Worm (Caenorhabditis elegans) whole organism, L3 larva: Measurements from ENCODE around the gene Y110A2AL.1.

Experiments
- ZK546.5 ChIP-seq: sonication (generic microtip); optimal IDR thresholded peaks from 2 replicates; lab custom pipeline; 2017; ENCODE audit warnings: missing biosample characterization, missing genetic modification characterization
- aly-2 ChIP-seq: fragments of 150-350 bp; optimal IDR thresholded peaks from 2 replicates; lab custom pipeline; 2014; ENCODE audit warnings: missing biosample characterization, missing genetic modification characterization
- ama-1 ChIP-seq: fragments of 150-350 bp; optimal IDR thresholded peaks from 2 replicates; lab custom pipeline; 2018
- ceh-16 ChIP-seq: sonication (generic microtip); optimal IDR thresholded peaks from 2 replicates; lab custom pipeline; 2017; ENCODE audit warnings: missing biosample characterization, missing genetic modification characterization
- ceh-82 ChIP-seq: fragments of 150-350 bp; optimal IDR thresholded peaks from 2 replicates; lab custom pipeline; 2014; ENCODE audit warnings: missing biosample characterization, missing genetic modification characterization
- ceh-9 ChIP-seq: sonication (generic microtip); optimal IDR thresholded peaks from 2 replicates; lab custom pipeline; 2018; ENCODE audit warnings: missing biosample characterization, missing genetic modification characterization
- daf-12 ChIP-seq: fragments of 150-350 bp; optimal IDR thresholded peaks from 2 replicates; lab custom pipeline; 2014; ENCODE audit warnings: missing biosample characterization, missing genetic modification reagents, missing genetic modification characterization
- egl-27 ChIP-seq: sonication (generic microtip); optimal IDR thresholded peaks from 4 replicates; lab custom pipeline; 2017; ENCODE audit warnings: missing biosample characterization, missing genetic modification reagents, missing genetic modification characterization
- egl-5 ChIP-seq: fragments of 150-350 bp; optimal IDR thresholded peaks from 2 replicates; lab custom pipeline; 2017; ENCODE audit warnings: missing biosample characterization, missing genetic modification reagents, missing genetic modification characterization, inconsistent platforms
- elt-1 ChIP-seq: fragments of 150-350 bp; optimal IDR thresholded peaks from 2 replicates; lab custom pipeline; 2014; ENCODE audit warnings: missing biosample characterization, missing genetic modification characterization
- elt-2 ChIP-seq: sonication (generic microtip); optimal IDR thresholded peaks from 2 replicates; lab custom pipeline; 2016; ENCODE audit warnings: missing genetic modification reagents, mild to moderate bottlenecking, missing genetic modification characterization, missing compliant biosample characterization
- elt-3 ChIP-seq, 3 experiments: fragments of 150-350 bp in 1 of 3; sonication (generic microtip) in 2 of 3; optimal IDR thresholded peaks; 2 replicates in 2 of 3; 4 replicates in 1 of 3; lab custom pipeline; 2014 to 2017; ENCODE audit warnings: missing biosample characterization in 3 of 3, missing genetic modification characterization in 3 of 3
- eor-1 ChIP-seq, 2 experiments: fragments of 150-350 bp; optimal IDR thresholded peaks; 2 replicates each; lab custom pipeline; 2014 to 2018; ENCODE audit warnings: missing biosample characterization in 2 of 2, missing genetic modification characterization in 2 of 2
- fkh-10 ChIP-seq: sonication (generic microtip); optimal IDR thresholded peaks from 2 replicates; lab custom pipeline; 2017; ENCODE audit warnings: missing biosample characterization, missing genetic modification reagents, missing genetic modification characterization
- fos-1 ChIP-seq: fragments of 150-350 bp; optimal IDR thresholded peaks from 2 replicates; lab custom pipeline; 2014; ENCODE audit warnings: missing biosample characterization, missing genetic modification characterization
- hmg-11 ChIP-seq: sonication (generic microtip); optimal IDR thresholded peaks from 2 replicates; lab custom pipeline; 2016; ENCODE audit warnings: missing genetic modification characterization, missing compliant biosample characterization
- lin-15B ChIP-seq: fragments of 150-350 bp; optimal IDR thresholded peaks from 2 replicates; lab custom pipeline; 2014; ENCODE audit warnings: missing biosample characterization, missing genetic modification characterization
- lin-39 ChIP-seq: fragments of 150-350 bp; optimal IDR thresholded peaks from 2 replicates; lab custom pipeline; 2018; ENCODE audit warnings: missing biosample characterization, missing genetic modification reagents, missing genetic modification characterization
- lsy-12 ChIP-seq: sonication (generic microtip); optimal IDR thresholded peaks from 2 replicates; lab custom pipeline; 2016; ENCODE audit warnings: mild to moderate bottlenecking, missing genetic modification characterization, missing compliant biosample characterization
- mdl-1 ChIP-seq: fragments of 150-350 bp; optimal IDR thresholded peaks from 2 replicates; lab custom pipeline; 2014; ENCODE audit warnings: missing biosample characterization, missing genetic modification characterization
- nfya-1 ChIP-seq: sonication (generic microtip); optimal IDR thresholded peaks from 2 replicates; lab custom pipeline; 2017; ENCODE audit warnings: missing genetic modification characterization, mild to moderate bottlenecking, missing compliant biosample characterization, antibody characterized with exemption, moderate library complexity; ENCODE audit not compliant: insufficient read depth
- nhr-11 ChIP-seq: fragments of 150-350 bp; optimal IDR thresholded peaks from 2 replicates; lab custom pipeline; 2014; ENCODE audit warnings: missing biosample characterization, missing genetic modification characterization
- nhr-12 ChIP-seq: fragments of 150-350 bp; optimal IDR thresholded peaks from 2 replicates; lab custom pipeline; 2014; ENCODE audit warnings: missing biosample characterization, missing genetic modification characterization
- nhr-23 ChIP-seq: fragments of 150-350 bp; optimal IDR thresholded peaks from 2 replicates; lab custom pipeline; 2014; ENCODE audit warnings: missing biosample characterization, missing genetic modification reagents, missing genetic modification characterization
- nhr-25 ChIP-seq: sonication (generic microtip); optimal IDR thresholded peaks from 2 replicates; lab custom pipeline; 2017; ENCODE audit warnings: missing biosample characterization, missing genetic modification characterization
- nhr-67 ChIP-seq: fragments of 150-350 bp; optimal IDR thresholded peaks from 2 replicates; lab custom pipeline; 2014; ENCODE audit warnings: missing biosample characterization, missing genetic modification characterization
- nhr-76 ChIP-seq: fragments of 150-350 bp; sonication (generic microtip); optimal IDR thresholded peaks from 5 replicates; lab custom pipeline; 2014; ENCODE audit warnings: missing biosample characterization, missing genetic modification characterization
- sea-2 ChIP-seq: fragments of 150-350 bp; sonication (generic microtip); optimal IDR thresholded peaks from 4 replicates; lab custom pipeline; 2014; ENCODE audit warnings: missing biosample characterization, missing genetic modification reagents, missing genetic modification characterization
- skn-1 ChIP-seq: fragments of 150-350 bp; optimal IDR thresholded peaks from 2 replicates; lab custom pipeline; 2014; ENCODE audit warnings: missing biosample characterization, missing genetic modification characterization
- tbx-2 ChIP-seq: sonication (generic microtip); optimal IDR thresholded peaks from 2 replicates; lab custom pipeline; 2016; ENCODE audit warnings: mild to moderate bottlenecking, missing genetic modification characterization, missing compliant biosample characterization
- unc-39 ChIP-seq: sonication (generic microtip); optimal IDR thresholded peaks from 4 replicates; lab custom pipeline; 2017; ENCODE audit warnings: missing biosample characterization, missing genetic modification characterization
- ztf-11 ChIP-seq: fragments of 150-350 bp; optimal IDR thresholded peaks from 2 replicates; lab custom pipeline; 2014; ENCODE audit warnings: missing biosample characterization, missing genetic modification characterization

Gene Y110A2AL.1

DNA sequence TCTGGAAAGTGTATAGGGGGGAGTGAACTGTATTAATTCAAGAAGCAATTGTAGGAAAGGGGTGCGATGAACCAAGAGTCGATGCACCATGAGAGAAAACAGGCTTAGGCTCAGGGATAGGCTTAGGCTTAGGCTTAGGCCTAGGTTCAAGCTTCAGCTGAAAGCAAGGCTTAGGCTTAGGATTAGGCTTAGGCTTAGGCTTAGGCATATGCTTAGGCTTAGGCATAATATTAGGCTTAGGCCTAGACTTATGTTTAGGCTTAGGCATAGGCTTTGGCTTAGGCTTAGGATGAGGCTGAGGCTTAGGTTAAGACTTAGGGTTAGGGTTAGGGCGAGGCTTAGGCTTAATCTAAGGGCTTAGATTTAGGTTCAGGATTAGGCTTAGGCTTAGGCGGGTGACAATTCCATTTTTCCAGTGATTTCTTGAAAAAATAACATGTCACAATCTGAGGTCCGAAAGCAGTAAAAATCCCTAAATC, 12.3 kb upstream of the Y110A2AL.1 start:
- TF ChIP-seq egl-5 (tag; lab: Kevin White, UChicago): no peak
- TF ChIP-seq ztf-11: no peak
- no peak for TF ChIP-seq ceh-16 (tag; lab: Kevin White, UChicago)
- TF ChIP-seq hmg-11 (tag; lab: Kevin White, UChicago): no peak
- no peak for TF ChIP-seq eor-1 (tag; optimal IDR thresholded peaks at IDR 0.05; lab: Kevin White, UChicago)
- no peak for TF ChIP-seq lin-39 (tag; lab: Kevin White, UChicago)

ce11 chrII:2864229-2864628, 10.7 kb upstream of the Y110A2AL.1 start, which contains the start of gene Y110A2AL.5:
Gene Y110A2AL.5 (plus strand): TSS chrII:2864529.
- TF ChIP-seq elt-2 (tag; lab: Kevin White, UChicago) (no peak), daf-12 (tag; lab: Kevin White, UChicago) (no peak), tbx-2 (no peak), fkh-10 (GFP tag; lab: Kevin White, UChicago) (no peak), ceh-16 (tag; lab: Kevin White, UChicago) (no peak), ZK546.5 (tag; lab: Kevin White, UChicago) (no peak), nhr-23 (no peak), nhr-76 (tag; lab: Kevin White, UChicago) (no peak), egl-5 (tag; lab: Kevin White, UChicago) (no peak), nhr-25 (no peak), skn-1 (tag; lab: Kevin White, UChicago) (no peak), nhr-11 (tag; lab: Kevin White, UChicago) (no peak), ceh-9 (tag; lab: Kevin White, UChicago) (no peak), aly-2 (tag; lab: Kevin White, UChicago) (no peak), nfya-1 (tag; lab: Kevin White, UChicago) (no peak), egl-27 (tag; lab: Kevin White, UChicago) (no peak), ama-1 (lab: Kevin White, UChicago) (no peak), ztf-11 (no peak), elt-1 (no peak)

- TF ChIP-seq elt-1 (no peak), egl-5 (tag; lab: Kevin White, UChicago) (no peak), ceh-82 (tag; lab: Kevin White, UChicago) (no peak), nhr-25 (no peak)
Measured at ce11 chrII:2865355-2865754, 9.5 kb upstream of the Y110A2AL.1 start.

DNA sequence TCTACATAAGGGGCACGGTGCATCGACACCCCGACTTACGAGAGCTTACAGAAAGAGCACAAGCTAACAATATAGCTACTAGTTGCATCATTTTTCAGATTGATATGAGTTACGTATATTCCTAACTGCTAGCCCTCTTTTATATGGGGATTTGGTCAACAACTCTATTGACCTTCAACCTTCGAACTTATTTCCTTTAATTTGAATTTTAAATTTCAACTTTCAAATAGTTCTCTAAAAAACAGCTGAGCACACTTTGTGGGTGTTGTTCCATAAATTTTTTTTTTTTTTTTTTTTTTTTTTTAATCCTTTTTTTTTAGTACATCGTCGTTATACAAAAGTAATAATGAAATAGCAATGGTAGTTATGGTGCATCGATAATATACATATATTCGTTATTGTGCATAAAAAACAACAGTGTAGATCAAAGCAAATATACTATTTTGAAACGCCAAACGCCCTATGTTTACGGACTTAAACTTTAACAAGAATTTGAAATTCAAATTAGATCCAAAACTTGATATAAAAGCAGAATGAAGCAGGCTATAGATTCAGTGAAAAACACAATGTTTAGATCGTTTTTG, 8.3 kb upstream of the Y110A2AL.1 start, which contains the start of the genes Y110A2AL.9 and Y110A2AL.3:
Gene Y110A2AL.9 (minus strand): TSS at position 101 of the 584 bp plus-strand sequence.
Gene Y110A2AL.3 (plus strand): TSS at position 534 of the 584 bp plus-strand sequence.
- TF ChIP-seq hmg-11 (tag; lab: Kevin White, UChicago): no peak
- TF ChIP-seq elt-3 (tag; optimal IDR thresholded peaks at IDR 0.05; lab: Kevin White, UChicago): no peak
- no peak for TF ChIP-seq nhr-12 (tag; lab: Kevin White, UChicago)
- no peak for TF ChIP-seq skn-1 (tag; lab: Kevin White, UChicago)
- TF ChIP-seq ztf-11: no peak
- no peak for TF ChIP-seq mdl-1 (tag; lab: Kevin White, UChicago)
- no peak for TF ChIP-seq lsy-12 (tag; lab: Kevin White, UChicago)
- no peak for TF ChIP-seq lin-15B (tag; lab: Kevin White, UChicago)
- no peak for TF ChIP-seq sea-2 (GFP tag; lab: Kevin White, UChicago)
- TF ChIP-seq ama-1 (lab: Kevin White, UChicago): no peak
- TF ChIP-seq fkh-10 (GFP tag; lab: Kevin White, UChicago): no peak
- TF ChIP-seq eor-1 (tag; optimal IDR thresholded peaks at IDR 0.05; lab: Kevin White, UChicago): no peak
- TF ChIP-seq nhr-67 (tag; lab: Kevin White, UChicago): no peak
- TF ChIP-seq ZK546.5 (tag; lab: Kevin White, UChicago): no peak
- no peak for TF ChIP-seq fos-1
- TF ChIP-seq egl-5 (tag; lab: Kevin White, UChicago): no peak

- no peak for TF ChIP-seq aly-2 (tag; lab: Kevin White, UChicago)
- no peak for TF ChIP-seq nhr-23
- no peak for TF ChIP-seq sea-2 (GFP tag; lab: Kevin White, UChicago)
- TF ChIP-seq unc-39 (tag; lab: Kevin White, UChicago): no peak
- no peak for TF ChIP-seq mdl-1 (tag; lab: Kevin White, UChicago)
- no peak for TF ChIP-seq nhr-67 (tag; lab: Kevin White, UChicago)
- TF ChIP-seq skn-1 (tag; lab: Kevin White, UChicago): no peak
- no peak for TF ChIP-seq egl-27 (tag; lab: Kevin White, UChicago)
- no peak for TF ChIP-seq ZK546.5 (tag; lab: Kevin White, UChicago)
- no peak for TF ChIP-seq egl-5 (tag; lab: Kevin White, UChicago)
- TF ChIP-seq lin-15B (tag; lab: Kevin White, UChicago): no peak
Measured at ce11 chrII:2867701-2868100, 7.2 kb upstream of the Y110A2AL.1 start, which contains the start of gene Y110A2AL.2. Gene Y110A2AL.2 (plus strand): TSS chrII:2868001.
